Worm (Caenorhabditis elegans) whole organism, L4 larva: Measurements from ENCODE around the gene F13A7.14.

Experiments
- D1046.2 ChIP-seq: fragments of 200-800 bp; sonication (Bioruptor generic); IDR thresholded peaks from 2 replicates; pipeline ENCODE4 v1.3.6; 2022; ENCODE audit warnings: missing genetic modification characterization, missing compliant biosample characterization
- F37D6.2 ChIP-seq: sonication (generic microtip); optimal IDR thresholded peaks from 2 replicates; lab custom pipeline; 2016; ENCODE audit warnings: mild to moderate bottlenecking, missing genetic modification characterization, missing compliant biosample characterization
- F44E2.7 ChIP-seq: fragments of 200-800 bp; sonication (Bioruptor generic); IDR thresholded peaks from 2 replicates; pipeline ENCODE4 v2.1.2; 2022; ENCODE audit warnings: missing genetic modification characterization, missing compliant biosample characterization
- R02D3.7 ChIP-seq: fragments of 150-350 bp; sonication (generic microtip); optimal IDR thresholded peaks from 3 replicates; lab custom pipeline; 2014; ENCODE audit warnings: missing biosample characterization, missing genetic modification characterization
- ZK337.2 ChIP-seq: fragments of 200-800 bp; sonication (Bioruptor generic); IDR thresholded peaks from 2 replicates; pipeline ENCODE4 v1.3.6; 2022; ENCODE audit warnings: missing genetic modification reagents, missing genetic modification characterization, missing compliant biosample characterization
- ZK546.5 ChIP-seq, 2 experiments: sonication (generic microtip); optimal IDR thresholded peaks; 2 replicates each; lab custom pipeline; 2017; ENCODE audit warnings: missing biosample characterization in 2 of 2, missing genetic modification characterization in 2 of 2
- aha-1 ChIP-seq: fragments of 150-350 bp; peaks from one replicate; lab custom pipeline; 2014; ENCODE audit warnings: missing biosample characterization, missing genetic modification characterization
- arid-1 ChIP-seq: fragments of 200-800 bp; sonication (Bioruptor generic); conservative IDR thresholded peaks from 2 replicates; pipeline ENCODE4 v1.3.6; 2022; ENCODE audit warnings: missing genetic modification reagents, missing genetic modification characterization, missing compliant biosample characterization
- ceh-62 ChIP-seq: sonication (generic microtip); optimal IDR thresholded peaks from 2 replicates; lab custom pipeline; 2017; ENCODE audit warnings: missing biosample characterization, missing genetic modification characterization
- ceh-82 ChIP-seq: sonication (generic microtip); optimal IDR thresholded peaks from 2 replicates; lab custom pipeline; 2017; ENCODE audit warnings: missing biosample characterization, missing genetic modification characterization
- daf-12 ChIP-seq: fragments of 150-350 bp; optimal IDR thresholded peaks from 2 replicates; lab custom pipeline; 2014; ENCODE audit warnings: missing biosample characterization, missing genetic modification reagents, missing genetic modification characterization
- daf-16 ChIP-seq, 3 experiments: sonication (generic microtip); optimal IDR thresholded peaks; 2 replicates each; lab custom pipeline; 2016 to 2017; ENCODE audit warnings: missing genetic modification characterization in 3 of 3, missing genetic modification reagents in 3 of 3, mild to moderate bottlenecking in 2 of 3, missing compliant biosample characterization in 2 of 3, missing biosample characterization in 1 of 3, moderate library complexity in 1 of 3
- dmd-8 ChIP-seq: fragments of 200-800 bp; sonication (Bioruptor generic); IDR thresholded peaks from 2 replicates; pipeline ENCODE4 v1.3.6; 2022; ENCODE audit warnings: missing genetic modification characterization, missing compliant biosample characterization
- dmd-9 ChIP-seq: fragments of 200-800 bp; sonication (Bioruptor generic); IDR thresholded peaks from 2 replicates; pipeline ENCODE4 v1.3.6; 2022; ENCODE audit warnings: missing genetic modification reagents, missing genetic modification characterization, missing compliant biosample characterization
- egl-43 ChIP-seq: fragments of 200-800 bp; sonication (Bioruptor generic); IDR thresholded peaks from 2 replicates; pipeline ENCODE4 v1.3.6; 2022; ENCODE audit warnings: missing genetic modification reagents, missing genetic modification characterization, missing compliant biosample characterization
- fos-1 ChIP-seq: fragments of 150-350 bp; optimal IDR thresholded peaks from 2 replicates; lab custom pipeline; 2014; ENCODE audit warnings: missing biosample characterization, missing genetic modification characterization
- gei-8 ChIP-seq: fragments of 200-800 bp; sonication (Bioruptor generic); optimal IDR thresholded peaks from 2 replicates; lab custom pipeline; 2018; ENCODE audit warnings: mild to moderate bottlenecking, missing genetic modification characterization, missing compliant biosample characterization
- hif-1 ChIP-seq, 2 experiments: sonication (generic microtip); optimal IDR thresholded peaks; 2 replicates each; lab custom pipeline; 2016 to 2017; ENCODE audit warnings: missing compliant biosample characterization in 2 of 2, missing genetic modification characterization in 2 of 2, missing genetic modification reagents in 2 of 2, missing genotype in 2 of 2, mild to moderate bottlenecking in 1 of 2
- lim-7 ChIP-seq: fragments of 200-800 bp; sonication (Bioruptor generic); IDR thresholded peaks from 2 replicates; pipeline ENCODE4 v1.3.6; 2022; ENCODE audit warnings: missing genetic modification characterization, missing compliant biosample characterization
- lin-1 ChIP-seq: fragments of 200-800 bp; sonication (Bioruptor generic); IDR thresholded peaks from 2 replicates; pipeline ENCODE4 v1.3.6; 2022; ENCODE audit warnings: missing genetic modification reagents, missing genetic modification characterization, missing compliant biosample characterization
- lin-29 ChIP-seq: fragments of 200-800 bp; sonication (Bioruptor generic); IDR thresholded peaks from 2 replicates; pipeline ENCODE4 v1.3.6; 2022; ENCODE audit warnings: missing genetic modification reagents, missing genetic modification characterization, missing compliant biosample characterization
- madf-5 ChIP-seq, 2 experiments: fragments of 200-800 bp; sonication (Bioruptor generic); IDR thresholded peaks; 2 replicates each; pipeline ENCODE4 v1.3.6; 2022; ENCODE audit warnings: missing compliant biosample characterization in 2 of 2, missing genetic modification characterization in 2 of 2
- mxl-3 ChIP-seq: fragments of 200-800 bp; sonication (Bioruptor generic); optimal IDR thresholded peaks from 2 replicates; lab custom pipeline; 2018; ENCODE audit warnings: mild to moderate bottlenecking, missing genetic modification characterization, missing compliant biosample characterization
- nhr-237 ChIP-seq: sonication (generic microtip); optimal IDR thresholded peaks from 2 replicates; lab custom pipeline; 2017; ENCODE audit warnings: missing biosample characterization, missing genetic modification characterization
- nhr-42 ChIP-seq: fragments of 200-800 bp; sonication (Bioruptor generic); IDR thresholded peaks from 2 replicates; pipeline ENCODE4 v1.3.6; 2022; ENCODE audit warnings: missing genetic modification characterization, missing compliant biosample characterization
- nhr-48 ChIP-seq: sonication (generic microtip); optimal IDR thresholded peaks from 2 replicates; lab custom pipeline; 2016; ENCODE audit warnings: mild to moderate bottlenecking, missing genetic modification characterization, missing compliant biosample characterization
- pha-4 ChIP-seq, 2 experiments: fragments of 150-350 bp in 1 of 2; fragments of 200-800 bp in 1 of 2; sonication (Bioruptor generic) in 1 of 2; IDR thresholded peaks in 1 of 2; optimal IDR thresholded peaks in 1 of 2; 2 replicates each; pipeline versions ENCODE4 v1.3.6 to Lab custom; 2014 to 2022; ENCODE audit warnings: missing genetic modification characterization in 2 of 2, missing genetic modification reagents in 2 of 2, missing biosample characterization in 1 of 2, missing compliant biosample characterization in 1 of 2
- sdz-12 ChIP-seq: fragments of 200-800 bp; sonication (Bioruptor generic); optimal IDR thresholded peaks from 2 replicates; lab custom pipeline; 2018; ENCODE audit warnings: mild to moderate bottlenecking, missing genetic modification characterization, missing compliant biosample characterization
- set-16 ChIP-seq: fragments of 200-800 bp; sonication (Bioruptor generic); IDR thresholded peaks from 2 replicates; pipeline ENCODE4 v1.3.6; 2022; ENCODE audit warnings: missing genetic modification reagents, missing genetic modification characterization, missing compliant biosample characterization
- snpc-1.2 ChIP-seq: fragments of 200-800 bp; sonication (Bioruptor generic); IDR thresholded peaks from 2 replicates; pipeline ENCODE4 v1.3.6; 2022; ENCODE audit warnings: missing genetic modification reagents, missing genetic modification characterization, missing compliant biosample characterization
- snpc-4 ChIP-seq: fragments of 150-350 bp; optimal IDR thresholded peaks from 2 replicates; lab custom pipeline; 2014; ENCODE audit warnings: missing biosample characterization, missing genetic modification characterization
- spr-3 ChIP-seq: fragments of 200-800 bp; sonication (Bioruptor generic); optimal IDR thresholded peaks from 2 replicates; lab custom pipeline; 2018; ENCODE audit warnings: mild to moderate bottlenecking, missing genetic modification characterization, missing compliant biosample characterization
- unc-39 ChIP-seq: sonication (generic microtip); optimal IDR thresholded peaks from 2 replicates; lab custom pipeline; 2017; ENCODE audit warnings: missing biosample characterization, missing genetic modification characterization
- unc-62 ChIP-seq, 3 experiments: fragments of 150-350 bp in 1 of 3; sonication (generic microtip); optimal IDR thresholded peaks in 2 of 3; peaks in 1 of 3; 1 replicate in 1 of 3; 2 replicates in 2 of 3; lab custom pipeline; 2014 to 2017; ENCODE audit warnings: missing biosample characterization in 3 of 3, missing genetic modification characterization in 3 of 3, missing genetic modification reagents in 3 of 3, missing genotype in 1 of 3
- vab-7 ChIP-seq: fragments of 200-800 bp; sonication (Bioruptor generic); IDR thresholded peaks from 2 replicates; pipeline ENCODE4 v1.3.6; 2022; ENCODE audit warnings: missing genetic modification reagents, missing genetic modification characterization, missing compliant biosample characterization
- zfp-3 ChIP-seq: fragments of 200-800 bp; sonication (Bioruptor generic); conservative IDR thresholded peaks from 2 replicates; pipeline ENCODE4 v1.3.6; 2022; ENCODE audit warnings: missing genetic modification reagents, missing genetic modification characterization, missing compliant biosample characterization
- zip-11 ChIP-seq: fragments of 200-800 bp; sonication (Bioruptor generic); IDR thresholded peaks from 2 replicates; pipeline ENCODE4 v1.3.6; 2022; ENCODE audit warnings: missing genetic modification characterization, missing compliant biosample characterization
- zip-2 ChIP-seq: fragments of 150-350 bp; optimal IDR thresholded peaks from 2 replicates; lab custom pipeline; 2014; ENCODE audit warnings: missing biosample characterization, missing genetic modification characterization

Gene F13A7.14

ce11 chrV:16370039-16370438 is 31.7 kb upstream of the F13A7.14 start (continued):
- TF ChIP-seq nhr-42 (GFP tag; lab: Robert Waterston, UW) (peak; percentile 84), ZK337.2 (GFP tag; lab: Robert Waterston, UW) (peak; percentile 83), egl-43 (GFP tag; lab: Robert Waterston, UW) (peak; percentile 96), arid-1 (peak; percentile 81; the same call in 1 of the 2 replicates), lin-1 (GFP tag; lab: Robert Waterston, UW) (peak; percentile 82), pha-4 (GFP tag; IDR thresholded peaks at IDR 0.05; lab: Robert Waterston, UW) (peak; percentile 90), pha-4 (tag; optimal IDR thresholded peaks at IDR 0.05; lab: Kevin White, UChicago) (no peak), zip-11 (GFP tag; lab: Robert Waterston, UW) (0 out of 2 replicates have a peak, but pooled peaks have one; percentile 65), R02D3.7 (tag; lab: Kevin White, UChicago) (no peak), spr-3 (GFP tag; lab: Kevin White, UChicago) (peak; percentile 83), zip-2 (tag; lab: Kevin White, UChicago) (peak; percentile 1), hif-1 (tag; optimal IDR thresholded peaks at IDR 0.05; lab: Kevin White, UChicago) (peak in 1 of 2 experiments; percentile 61), snpc-4 (tag; lab: Kevin White, UChicago) (no peak), nhr-48 (tag; lab: Kevin White, UChicago) (peak; percentile 74), daf-12 (tag; lab: Kevin White, UChicago) (no peak), gei-8 (peak; percentile 66), aha-1 (tag; lab: Kevin White, UChicago) (peak; percentile 98), madf-5 (GFP tag; IDR thresholded peaks at IDR 0.05; lab: Robert Waterston, UW) (peak; percentile 65 to 79; a peak in 2 of 4 replicates)

- TF ChIP-seq unc-62 (GFP tag; optimal IDR thresholded peaks at IDR 0.05 in 1 of 2; lab: Kevin White, UChicago) = peak in 1 of 2 experiments; percentile 62
- TF ChIP-seq unc-62 (tag; optimal IDR thresholded peaks at IDR 0.05; lab: Kevin White, UChicago) = no peak
- no peak for TF ChIP-seq ZK546.5 (tag; optimal IDR thresholded peaks at IDR 0.05; lab: Kevin White, UChicago)
Observed at ce11 chrV:16374676-16375075, 27.0 kb upstream of the F13A7.14 start, which contains the start of gene srv-34. Gene srv-34, minus strand, starts transcription at chrV:16374776.

- 0 out of 2 replicates have a peak, but pooled peaks have one; percentile 41 for TF ChIP-seq snpc-1.2 (GFP tag; lab: Robert Waterston, UW)
- TF ChIP-seq sdz-12 (GFP tag; lab: Kevin White, UChicago) = no peak
- peak; percentile 95 for TF ChIP-seq set-16
Observed at ce11 chrV:16376430-16376948, 25.2 kb upstream of the F13A7.14 start.

ce11 chrV:16377188-16377587 is 24.5 kb upstream of the F13A7.14 start:
- TF ChIP-seq egl-43 (GFP tag; lab: Robert Waterston, UW) (peak; percentile 60; the same call in 1 of the 2 replicates), lin-29 (GFP tag; lab: Robert Waterston, UW) (no peak), nhr-237 (tag; lab: Kevin White, UChicago) (no peak), ceh-62 (tag; lab: Kevin White, UChicago) (no peak), dmd-9 (GFP tag; lab: Robert Waterston, UW) (0 out of 2 replicates have a peak, but pooled peaks have one; percentile 21), nhr-42 (GFP tag; lab: Robert Waterston, UW) (peak; percentile 25; the same call in 1 of the 2 replicates), mxl-3 (GFP tag; lab: Kevin White, UChicago) (no peak), vab-7 (GFP tag; lab: Robert Waterston, UW) (no peak), D1046.2 (GFP tag; lab: Robert Waterston, UW) (peak; percentile 72; the same call in 1 of the 2 replicates), F44E2.7 (GFP tag; lab: Robert Waterston, UW) (no peak), set-16 (peak; percentile 91)

- TF ChIP-seq lim-7 (GFP tag; lab: Robert Waterston, UW) (no peak), fos-1 (tag; lab: Kevin White, UChicago) (no peak), F37D6.2 (tag; lab: Kevin White, UChicago) (no peak), daf-16 (GFP tag; optimal IDR thresholded peaks at IDR 0.05; lab: Kevin White, UChicago) (no peak), daf-16 (tag; optimal IDR thresholded peaks at IDR 0.05; lab: Kevin White, UChicago) (no peak), zfp-3 (no peak), unc-39 (no peak), snpc-1.2 (GFP tag; lab: Robert Waterston, UW) (no peak), dmd-8 (GFP tag; lab: Robert Waterston, UW) (no peak), snpc-4 (tag; lab: Kevin White, UChicago) (no peak), ceh-82 (tag; lab: Kevin White, UChicago) (no peak)
Observed at ce11 chrV:16377849-16378248, 23.8 kb upstream of the F13A7.14 start, which contains the start of gene F13A7.1. Gene F13A7.1, minus strand, starts transcription at chrV:16377949.
